Worm (Caenorhabditis elegans) whole organism, L2 larva: Measurements from ENCODE around the gene ptr-13.
"Not testable (repeated sequence)": the region's sequence is repeated elsewhere in the genome, so short reads cannot be mapped to it uniquely, and the experiment has no call there.

Source experiments
- C34F6.9 ChIP-seq: fragments of 150-350 bp; optimal IDR thresholded peaks from 2 replicates; lab custom pipeline; 2014; ENCODE audit warnings: missing biosample characterization, missing genetic modification characterization
- F13H6.1 ChIP-seq: sonication (generic microtip); optimal IDR thresholded peaks from 2 replicates; lab custom pipeline; 2016; ENCODE audit warnings: missing genetic modification characterization, missing compliant biosample characterization
- R02D3.7 ChIP-seq: fragments of 150-350 bp; optimal IDR thresholded peaks from 2 replicates; lab custom pipeline; 2014; ENCODE audit warnings: missing biosample characterization, missing genetic modification characterization
- Y55F3AM.14 ChIP-seq: fragments of 200-800 bp; sonication (Bioruptor generic); optimal IDR thresholded peaks from 2 replicates; lab custom pipeline; 2018; ENCODE audit warnings: mild to moderate bottlenecking, missing genetic modification characterization, missing compliant biosample characterization
- ZK546.5 ChIP-seq: sonication (generic microtip); optimal IDR thresholded peaks from 2 replicates; lab custom pipeline; 2017; ENCODE audit warnings: missing biosample characterization, missing genetic modification characterization
- alr-1 ChIP-seq: fragments of 150-350 bp; optimal IDR thresholded peaks from 2 replicates; lab custom pipeline; 2014; ENCODE audit warnings: missing biosample characterization, missing genetic modification characterization
- aly-2 ChIP-seq: fragments of 150-350 bp; optimal IDR thresholded peaks from 2 replicates; lab custom pipeline; 2014; ENCODE audit warnings: missing biosample characterization, missing genetic modification characterization
- ama-1 ChIP-seq: fragments of 150-350 bp; optimal IDR thresholded peaks from 2 replicates; lab custom pipeline; 2018; ENCODE audit warnings: inconsistent platforms
- blmp-1 ChIP-seq: sonication (generic microtip); optimal IDR thresholded peaks from 2 replicates; lab custom pipeline; 2017; ENCODE audit warnings: missing genetic modification characterization, mild to moderate bottlenecking, missing compliant biosample characterization, antibody characterized with exemption, moderate library complexity; ENCODE audit not compliant: insufficient read depth
- ceh-16 ChIP-seq: fragments of 150-350 bp; optimal IDR thresholded peaks from 2 replicates; lab custom pipeline; 2014; ENCODE audit warnings: missing biosample characterization, missing genetic modification characterization
- ceh-82 ChIP-seq: fragments of 150-350 bp; optimal IDR thresholded peaks from 2 replicates; lab custom pipeline; 2014; ENCODE audit warnings: missing biosample characterization, missing genetic modification characterization
- dmd-4 ChIP-seq: sonication (generic microtip); optimal IDR thresholded peaks from 2 replicates; lab custom pipeline; 2017; ENCODE audit warnings: missing biosample characterization, missing genetic modification characterization
- egl-27 ChIP-seq: sonication (generic microtip); optimal IDR thresholded peaks from 3 replicates; lab custom pipeline; 2017; ENCODE audit warnings: missing biosample characterization, missing genetic modification reagents, missing genetic modification characterization
- gmeb-1 ChIP-seq: fragments of 150-350 bp; optimal IDR thresholded peaks from 2 replicates; lab custom pipeline; 2014; ENCODE audit warnings: missing biosample characterization, missing genetic modification characterization
- lin-11 ChIP-seq: fragments of 150-350 bp; sonication (generic microtip); optimal IDR thresholded peaks from 2 replicates; lab custom pipeline; 2014; ENCODE audit warnings: missing biosample characterization, missing genetic modification characterization, inconsistent platforms, mixed read lengths
- lin-13 ChIP-seq: fragments of 150-350 bp; optimal IDR thresholded peaks from 2 replicates; lab custom pipeline; 2014; ENCODE audit warnings: missing biosample characterization, missing genetic modification reagents, missing genetic modification characterization
- lsy-2 ChIP-seq, 2 experiments: fragments of 150-350 bp in 1 of 2; sonication (generic microtip) in 1 of 2; optimal IDR thresholded peaks; 2 replicates each; lab custom pipeline; 2014 to 2017; ENCODE audit warnings: missing biosample characterization in 2 of 2, missing genetic modification characterization in 2 of 2
- mdl-1 ChIP-seq, 2 experiments: fragments of 150-350 bp in 1 of 2; sonication (generic microtip) in 1 of 2; optimal IDR thresholded peaks; 2 replicates each; lab custom pipeline; 2017; ENCODE audit warnings: missing biosample characterization in 2 of 2, missing genetic modification characterization in 2 of 2
- nhr-10 ChIP-seq: sonication (generic microtip); optimal IDR thresholded peaks from 2 replicates; lab custom pipeline; 2017; ENCODE audit warnings: missing biosample characterization, missing genetic modification characterization
- nhr-12 ChIP-seq: fragments of 150-350 bp; optimal IDR thresholded peaks from 2 replicates; lab custom pipeline; 2014; ENCODE audit warnings: missing biosample characterization, missing genetic modification characterization
- nhr-129 ChIP-seq: fragments of 150-350 bp; optimal IDR thresholded peaks from 2 replicates; lab custom pipeline; 2014; ENCODE audit warnings: missing biosample characterization, missing genetic modification characterization
- nhr-6 ChIP-seq: fragments of 150-350 bp; optimal IDR thresholded peaks from 2 replicates; lab custom pipeline; 2014; ENCODE audit warnings: missing biosample characterization, missing genetic modification characterization
- nhr-77 ChIP-seq: fragments of 150-350 bp; optimal IDR thresholded peaks from 2 replicates; lab custom pipeline; 2014; ENCODE audit warnings: missing biosample characterization, missing genetic modification characterization
- peb-1 ChIP-seq: fragments of 150-350 bp; optimal IDR thresholded peaks from 2 replicates; lab custom pipeline; 2014; ENCODE audit warnings: missing biosample characterization, missing genetic modification characterization
- sem-4 ChIP-seq: fragments of 150-350 bp; optimal IDR thresholded peaks from 2 replicates; lab custom pipeline; 2014; ENCODE audit warnings: missing biosample characterization, missing genetic modification reagents, missing genetic modification characterization
- sma-3 ChIP-seq: sonication (generic microtip); optimal IDR thresholded peaks from 2 replicates; lab custom pipeline; 2016; ENCODE audit warnings: missing genetic modification reagents, missing genetic modification characterization, missing compliant biosample characterization
- snpc-4 ChIP-seq: fragments of 150-350 bp; optimal IDR thresholded peaks from 2 replicates; lab custom pipeline; 2014; ENCODE audit warnings: missing biosample characterization, missing genetic modification characterization
- unc-39 ChIP-seq: fragments of 150-350 bp; optimal IDR thresholded peaks from 2 replicates; lab custom pipeline; 2014; ENCODE audit warnings: missing biosample characterization, missing genetic modification characterization
- unc-55 ChIP-seq: fragments of 150-350 bp; sonication (generic microtip); optimal IDR thresholded peaks from 3 replicates; lab custom pipeline; 2014; ENCODE audit warnings: missing biosample characterization, missing genetic modification reagents, missing genetic modification characterization
- unc-62 ChIP-seq: fragments of 150-350 bp; optimal IDR thresholded peaks from 2 replicates; lab custom pipeline; 2014; ENCODE audit warnings: missing biosample characterization, missing genetic modification reagents, missing genetic modification characterization
- zag-1 ChIP-seq: fragments of 150-350 bp; optimal IDR thresholded peaks from 2 replicates; lab custom pipeline; 2014; ENCODE audit warnings: missing biosample characterization, missing genetic modification characterization
- ztf-1 ChIP-seq: fragments of 200-800 bp; sonication (Bioruptor generic); conservative IDR thresholded peaks from 2 replicates; pipeline ENCODE4 v1.3.6; 2022; ENCODE audit warnings: missing genetic modification characterization, missing compliant biosample characterization
- ztf-11 ChIP-seq: sonication (generic microtip); optimal IDR thresholded peaks from 2 replicates; lab custom pipeline; 2017; ENCODE audit warnings: missing biosample characterization, missing genetic modification characterization
- ztf-4 ChIP-seq: fragments of 150-350 bp; optimal IDR thresholded peaks from 2 replicates; lab custom pipeline; 2014; ENCODE audit warnings: missing biosample characterization, missing genetic modification characterization

Gene ptr-13

DNA sequence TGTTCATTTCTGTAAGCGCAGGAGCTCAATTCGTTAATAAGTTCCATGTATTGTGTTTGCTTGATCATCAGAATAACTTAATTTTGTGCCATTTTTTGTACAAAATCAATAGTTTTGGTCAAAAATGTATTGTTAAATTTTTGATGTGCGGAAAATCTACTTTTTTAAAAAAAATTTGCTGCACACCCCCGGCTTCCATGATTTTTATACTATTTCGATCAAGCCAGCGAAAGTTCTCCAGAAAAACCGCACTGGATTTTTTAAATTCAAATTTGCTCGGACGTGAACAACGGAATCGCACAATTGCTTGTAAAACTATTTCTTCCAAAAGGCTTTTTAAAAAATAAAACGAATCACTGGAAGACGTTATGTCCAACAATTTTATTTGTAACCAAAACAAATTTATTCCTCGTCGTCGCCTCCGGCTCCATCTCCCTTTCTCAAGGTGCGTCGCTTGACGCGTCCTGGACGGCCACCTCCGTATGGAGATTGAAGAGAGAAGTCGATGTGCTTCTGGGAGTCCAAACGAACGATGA is 37.2 kb downstream of the ptr-13 start:
- no peak for TF ChIP-seq ztf-1
- no peak for TF ChIP-seq C34F6.9 (tag; lab: Kevin White, UChicago)
- TF ChIP-seq nhr-12 (tag; lab: Kevin White, UChicago), result no peak
- no peak for TF ChIP-seq zag-1 (tag; lab: Kevin White, UChicago)

DNA sequence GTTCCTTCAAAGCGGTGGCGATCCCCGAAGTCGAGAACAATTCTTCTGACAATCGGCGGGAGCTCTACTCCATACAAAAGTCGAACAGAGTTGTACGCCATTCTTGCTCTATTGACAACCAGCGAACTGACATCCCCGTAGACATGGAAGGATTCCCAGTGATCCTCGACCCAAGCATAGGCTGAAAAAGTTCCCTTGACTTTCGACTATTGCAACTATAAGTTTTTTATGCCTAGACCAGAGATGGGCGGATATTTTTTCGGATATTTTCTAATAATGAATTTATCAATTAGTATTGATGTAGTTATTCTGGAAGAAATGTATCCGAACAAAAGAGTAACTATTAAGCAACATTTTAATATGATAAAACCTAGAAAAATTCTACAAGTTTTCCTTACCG is 40.5 kb downstream of the ptr-13 start, which contains the start of gene W10C6.2:
Gene W10C6.2, minus strand, starts transcription at position 101 of the 400 bp plus-strand sequence.
- not testable (repeated sequence) for TF ChIP-seq gmeb-1; lin-13 (GFP tag; lab: Kevin White, UChicago); ceh-82

DNA sequence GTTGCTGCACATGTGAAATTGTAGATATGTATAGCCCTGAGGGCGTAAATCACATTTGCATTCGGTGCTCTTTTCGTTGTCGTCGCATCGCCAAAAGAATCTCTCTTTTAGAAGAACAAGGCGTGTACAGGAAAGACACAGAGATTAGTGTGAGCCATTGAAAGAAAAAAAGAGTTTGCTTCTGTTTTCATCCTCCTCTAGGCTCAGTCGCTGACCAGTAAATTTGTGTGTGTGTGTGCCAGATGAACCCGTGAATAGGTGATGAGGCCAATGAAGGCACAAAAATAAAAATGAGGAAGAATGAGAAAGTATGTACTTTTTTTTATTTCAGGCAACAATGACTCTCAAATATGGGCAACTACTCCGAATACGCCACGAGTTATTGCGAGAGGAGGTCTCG is 49.9 kb downstream of the ptr-13 start, which contains the start of gene mat-2:
Gene mat-2, plus strand, starts transcription at position 301 of the 400 bp plus-strand sequence.
- no peak for TF ChIP-seq ztf-11
- no peak for TF ChIP-seq nhr-77 (tag; lab: Kevin White, UChicago)
- TF ChIP-seq alr-1 (tag; lab: Kevin White, UChicago), result no peak
- TF ChIP-seq blmp-1 (tag; lab: Kevin White, UChicago), result no peak
- TF ChIP-seq gmeb-1, result no peak
- no peak for TF ChIP-seq unc-39 (tag; lab: Kevin White, UChicago)
- TF ChIP-seq nhr-6 (tag; lab: Kevin White, UChicago), result no peak
- TF ChIP-seq nhr-129, result no peak
- TF ChIP-seq aly-2 (tag; lab: Kevin White, UChicago), result no peak
- TF ChIP-seq peb-1 (tag; lab: Kevin White, UChicago), result no peak
- no peak for TF ChIP-seq dmd-4 (tag; lab: Kevin White, UChicago)
- TF ChIP-seq R02D3.7 (tag; lab: Kevin White, UChicago), result no peak
- TF ChIP-seq lin-11 (tag; lab: Kevin White, UChicago), result no peak
- no peak for TF ChIP-seq ZK546.5 (tag; lab: Kevin White, UChicago)
- no peak for TF ChIP-seq lin-13 (GFP tag; lab: Kevin White, UChicago)
- no peak for TF ChIP-seq C34F6.9 (tag; lab: Kevin White, UChicago)
- no peak for TF ChIP-seq nhr-12 (tag; lab: Kevin White, UChicago)
- TF ChIP-seq, all 48 proteins: peak for 0

DNA sequence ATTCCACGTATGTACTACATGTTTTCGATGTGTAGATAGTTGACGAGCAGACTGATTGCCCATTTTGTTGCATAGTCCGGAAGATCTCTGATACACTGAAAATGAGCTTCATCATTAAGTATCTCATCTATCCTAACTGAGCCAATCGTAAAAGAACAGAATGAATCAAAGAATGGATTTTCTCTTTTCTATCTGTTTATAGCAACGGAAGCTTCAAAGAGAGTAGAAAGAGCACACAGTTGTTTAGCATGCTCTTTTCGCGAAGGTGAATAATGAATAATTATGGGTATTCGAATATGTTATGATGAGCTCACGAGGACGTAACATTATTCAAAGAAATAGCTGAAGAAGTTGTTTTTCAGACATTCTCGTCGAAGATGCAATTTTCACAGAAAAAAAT is 51.2 kb downstream of the ptr-13 start, which contains the start of gene glb-4:
Gene glb-4, minus strand, starts transcription at position 101 of the 400 bp plus-strand sequence.
- no peak for TF ChIP-seq nhr-6 (tag; lab: Kevin White, UChicago)
- TF ChIP-seq unc-55 (GFP tag; lab: Kevin White, UChicago), result no peak
- TF ChIP-seq F13H6.1, result no peak
- TF ChIP-seq sem-4, result no peak
- TF ChIP-seq C34F6.9 (tag; lab: Kevin White, UChicago), result no peak
- no peak for TF ChIP-seq ceh-16 (tag; lab: Kevin White, UChicago)
- TF ChIP-seq ztf-4 (tag; lab: Kevin White, UChicago), result no peak
- no peak for TF ChIP-seq Y55F3AM.14 (GFP tag; lab: Kevin White, UChicago)
- TF ChIP-seq nhr-10 (tag; lab: Kevin White, UChicago), result no peak
- no peak for TF ChIP-seq ama-1 (lab: Kevin White, UChicago)
- TF ChIP-seq dmd-4 (tag; lab: Kevin White, UChicago), result no peak
- no peak for TF ChIP-seq zag-1 (tag; lab: Kevin White, UChicago)
- no peak for TF ChIP-seq gmeb-1

DNA sequence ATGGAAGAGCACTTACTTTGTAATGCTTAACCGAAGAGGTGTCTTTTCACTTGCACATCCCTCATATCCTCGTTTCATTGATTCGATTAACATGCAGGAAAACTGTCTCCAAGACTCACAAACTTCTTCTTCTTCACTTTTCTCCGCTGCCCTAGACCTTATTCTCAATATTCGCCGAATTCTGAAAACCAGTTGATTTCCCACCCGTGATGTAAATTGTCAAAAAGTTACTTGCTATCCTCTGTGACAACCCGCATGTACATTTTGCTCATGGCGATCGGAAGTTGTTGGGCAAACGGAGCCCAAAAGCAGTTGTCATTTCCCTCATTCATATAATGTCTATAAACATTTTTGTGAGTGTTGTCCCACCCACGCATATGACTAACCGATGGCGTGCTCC is 51.9 kb downstream of the ptr-13 start:
- TF ChIP-seq mdl-1 (tag; optimal IDR thresholded peaks at IDR 0.05; lab: Kevin White, UChicago) (no peak), lin-13 (GFP tag; lab: Kevin White, UChicago) (no peak), unc-62 (GFP tag; lab: Kevin White, UChicago) (no peak), Y55F3AM.14 (GFP tag; lab: Kevin White, UChicago) (no peak), zag-1 (tag; lab: Kevin White, UChicago) (no peak), sem-4 (no peak), egl-27 (tag; lab: Kevin White, UChicago) (no peak), lin-11 (tag; lab: Kevin White, UChicago) (no peak), dmd-4 (tag; lab: Kevin White, UChicago) (no peak), C34F6.9 (tag; lab: Kevin White, UChicago) (no peak), ztf-11 (no peak), alr-1 (tag; lab: Kevin White, UChicago) (no peak), nhr-129 (no peak), sma-3 (GFP tag; lab: Kevin White, UChicago) (no peak), unc-39 (tag; lab: Kevin White, UChicago) (no peak), blmp-1 (tag; lab: Kevin White, UChicago) (no peak), aly-2 (tag; lab: Kevin White, UChicago) (no peak), lsy-2 (tag; optimal IDR thresholded peaks at IDR 0.05; lab: Kevin White, UChicago) (no peak), snpc-4 (tag; lab: Kevin White, UChicago) (no peak), R02D3.7 (tag; lab: Kevin White, UChicago) (no peak)
